Fruit fly (Drosophila melanogaster): ENCODE measurements around the gene CG18508.

CG18508 gene

DNA sequence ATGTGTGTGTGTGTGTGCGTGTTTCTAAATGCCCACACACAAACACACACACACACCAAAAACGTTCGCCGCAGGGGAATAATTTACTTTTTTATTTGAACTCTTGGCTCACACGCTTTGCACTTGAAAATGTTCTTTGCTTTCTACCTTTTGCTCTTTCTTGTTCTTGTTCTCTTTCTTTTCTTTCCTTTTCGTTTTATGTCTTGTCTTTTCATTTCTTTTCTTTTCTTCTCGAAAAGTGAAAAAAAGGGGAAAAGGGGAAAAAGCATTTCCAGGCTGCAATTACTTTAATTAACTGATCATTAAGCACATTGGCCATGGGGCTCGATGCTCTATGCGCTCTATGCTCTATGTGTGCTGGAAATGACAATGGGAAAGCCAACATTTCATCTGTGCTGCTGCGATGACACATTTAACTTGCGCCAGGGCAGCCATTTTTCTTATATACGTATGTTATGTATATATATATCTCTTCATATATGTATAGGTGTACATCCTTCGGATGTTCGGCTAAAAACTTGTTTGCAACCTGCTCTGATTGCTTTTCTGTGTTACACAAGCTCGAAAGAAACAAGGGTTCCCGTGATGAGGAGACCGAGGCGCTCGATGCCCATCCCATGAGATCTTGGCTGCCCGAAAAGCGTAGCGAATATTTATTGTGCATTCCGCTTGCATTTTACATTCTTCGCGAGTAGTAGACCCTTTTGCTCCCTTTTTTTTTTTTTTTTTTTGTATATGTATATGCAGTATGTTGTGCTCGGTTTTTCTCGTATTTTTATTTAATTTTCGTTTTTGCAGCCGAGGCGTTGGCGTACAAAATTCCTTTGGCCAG is 22.1 kb downstream of the CG18508 start:
- TF ChIP-seq CG10348 (GFP tag; IDR thresholded peaks at IDR 0.05) (no peak), rn (GFP tag; IDR thresholded peaks at IDR 0.05) (no peak), Pif1B (GFP tag; optimal IDR thresholded peaks at IDR 0.05) (peak; percentile 52), CG34367 (tag; optimal IDR thresholded peaks at IDR 0.05) (peak; percentile 9), CG15710 (tag; optimal IDR thresholded peaks at IDR 0.05) (peak; percentile 25), Snoo (tag; optimal IDR thresholded peaks at IDR 0.05) (no peak), gl (tag; optimal IDR thresholded peaks at IDR 0.05) (peak; percentile 26), CG12605 (GFP tag; IDR thresholded peaks at IDR 0.05) (no peak), CG32121 (GFP tag; IDR thresholded peaks at IDR 0.05) (no peak), CG4496 (GFP tag; IDR thresholded peaks at IDR 0.05) (peak; percentile 7; the same call in 1 of the 3 replicates), EcR (GFP tag; optimal IDR thresholded peaks at IDR 0.05) (peak; percentile 25), fd96Ca (GFP tag; IDR thresholded peaks at IDR 0.05) (no peak), D1 (tag; optimal IDR thresholded peaks at IDR 0.05) (no peak), Pif1A (GFP tag; optimal IDR thresholded peaks at IDR 0.05) (peak; percentile 55), CG13204 (GFP tag; optimal IDR thresholded peaks at IDR 0.05) (peak; percentile 3)

DNA sequence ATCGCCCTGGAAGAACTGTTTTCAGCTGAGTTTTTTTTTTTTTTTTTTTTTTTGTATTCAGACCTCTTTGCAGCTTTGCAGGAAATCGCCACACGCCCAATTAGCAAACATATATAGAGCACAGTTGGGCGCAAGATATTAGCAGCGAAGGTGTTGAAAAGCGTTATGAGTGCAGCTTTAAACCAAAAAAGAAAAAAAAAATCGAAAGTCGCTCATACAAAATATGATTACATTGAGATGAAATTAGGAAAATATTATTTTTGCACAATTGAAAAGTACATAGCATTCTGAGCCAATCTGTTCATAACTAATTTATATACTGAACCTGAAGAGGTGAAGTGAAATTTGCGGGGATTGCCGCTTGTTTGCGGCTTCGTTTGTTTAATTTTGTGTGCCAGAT is 25.9 kb downstream of the CG18508 start:
- no peak for TF ChIP-seq Pif1B (GFP tag; optimal IDR thresholded peaks at IDR 0.05)
- no peak for TF ChIP-seq EcR (GFP tag; optimal IDR thresholded peaks at IDR 0.05)
- TF ChIP-seq CG14655 (GFP tag; optimal IDR thresholded peaks at IDR 0.05): peak; percentile 41
- peak; percentile 42 for TF ChIP-seq CG8159 (tag; optimal IDR thresholded peaks at IDR 0.05)
- TF ChIP-seq CG4496 (GFP tag; IDR thresholded peaks at IDR 0.05): peak; percentile 68
- peak; percentile 27 for TF ChIP-seq CG8301 (tag; optimal IDR thresholded peaks at IDR 0.05)
- peak; percentile 44 for TF ChIP-seq CG17806 (tag; optimal IDR thresholded peaks at IDR 0.05)
- TF ChIP-seq gl (tag; optimal IDR thresholded peaks at IDR 0.05): no peak
- TF ChIP-seq CG32121 (GFP tag; IDR thresholded peaks at IDR 0.05): peak; percentile 54
- TF ChIP-seq D1 (tag; optimal IDR thresholded peaks at IDR 0.05): no peak
- peak; percentile 57 for TF ChIP-seq Snoo (tag; optimal IDR thresholded peaks at IDR 0.05)
- TF ChIP-seq CG34367 (tag; optimal IDR thresholded peaks at IDR 0.05): no peak
- no peak for TF ChIP-seq CG12605 (GFP tag; IDR thresholded peaks at IDR 0.05)
- no peak for TF ChIP-seq CG13204 (GFP tag; optimal IDR thresholded peaks at IDR 0.05)
- TF ChIP-seq CG9948 (tag; optimal IDR thresholded peaks at IDR 0.05): peak; percentile 5
- TF ChIP-seq Pif1A (GFP tag; optimal IDR thresholded peaks at IDR 0.05): peak; percentile 31
- TF ChIP-seq CG10348 (GFP tag; IDR thresholded peaks at IDR 0.05): no peak
- TF ChIP-seq rn (GFP tag; IDR thresholded peaks at IDR 0.05): no peak
- no peak for TF ChIP-seq CG15710 (tag; optimal IDR thresholded peaks at IDR 0.05)
- TF ChIP-seq fd96Ca (GFP tag; IDR thresholded peaks at IDR 0.05): peak; percentile 56; the same call in 2 of the 3 replicates
- TF ChIP-seq Ets98B (GFP tag; IDR thresholded peaks at IDR 0.05): peak; percentile 64

DNA sequence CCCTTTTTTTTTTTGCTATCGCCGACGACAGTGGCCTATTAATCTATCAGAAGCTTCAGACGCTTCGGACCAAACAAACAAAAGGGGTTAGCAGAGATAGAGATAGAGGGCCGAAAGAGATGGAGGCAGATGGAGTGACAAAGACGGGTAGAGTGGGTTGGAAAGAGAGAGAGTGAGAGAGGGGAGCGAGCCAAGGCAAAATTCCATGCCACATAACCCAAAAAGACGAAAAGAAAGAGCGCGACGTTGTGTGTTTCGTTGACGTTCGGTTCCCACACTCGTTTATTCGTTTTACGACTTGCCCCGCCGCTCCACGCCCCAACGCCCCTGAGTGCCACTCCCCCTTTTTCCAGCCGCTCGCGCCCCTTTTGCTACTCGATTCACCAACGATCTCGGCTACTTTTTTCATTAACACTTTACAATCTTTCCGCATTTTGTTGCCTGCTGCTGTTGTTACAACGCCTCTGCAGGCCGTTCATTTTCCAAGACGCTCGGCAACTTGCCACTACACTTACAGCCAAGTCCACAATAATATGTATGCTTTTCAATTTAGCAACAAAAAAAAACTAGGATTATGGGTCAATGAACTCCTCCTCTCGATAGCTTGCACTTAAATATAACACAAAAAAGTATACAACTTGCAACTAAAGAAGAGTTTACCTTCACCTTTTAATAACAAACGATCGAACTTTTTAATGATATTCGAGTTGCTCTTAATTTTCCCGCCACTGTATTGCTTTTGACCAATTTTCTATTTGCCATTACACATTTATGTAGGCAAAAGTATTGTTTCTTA is 29.5 kb downstream of the CG18508 start:
- peak; percentile 10 for TF ChIP-seq CG14655 (GFP tag; optimal IDR thresholded peaks at IDR 0.05)
- TF ChIP-seq CG8159 (tag; optimal IDR thresholded peaks at IDR 0.05): no peak
- TF ChIP-seq Ets98B (GFP tag; IDR thresholded peaks at IDR 0.05): 0 out of 2 replicates have a peak, but pooled peaks have one; percentile 15
- peak; percentile 9 for TF ChIP-seq CG8301 (tag; optimal IDR thresholded peaks at IDR 0.05)
- TF ChIP-seq Pif1A (GFP tag; optimal IDR thresholded peaks at IDR 0.05): peak; percentile 17
- no peak for TF ChIP-seq CG12605 (GFP tag; IDR thresholded peaks at IDR 0.05)
- no peak for TF ChIP-seq rn (GFP tag; IDR thresholded peaks at IDR 0.05)
- no peak for TF ChIP-seq CG34367 (tag; optimal IDR thresholded peaks at IDR 0.05)
- TF ChIP-seq EcR (GFP tag; optimal IDR thresholded peaks at IDR 0.05): peak; percentile 16
- no peak for TF ChIP-seq CG17806 (tag; optimal IDR thresholded peaks at IDR 0.05)
- peak; percentile 29; the same call in 1 of the 2 replicates for TF ChIP-seq CG32121 (GFP tag; IDR thresholded peaks at IDR 0.05)
- TF ChIP-seq CG10348 (GFP tag; IDR thresholded peaks at IDR 0.05): no peak
- no peak for TF ChIP-seq fd96Ca (GFP tag; IDR thresholded peaks at IDR 0.05)

- no peak for TF ChIP-seq CG15710 (tag; optimal IDR thresholded peaks at IDR 0.05)
- no peak for TF ChIP-seq Ets98B (GFP tag; IDR thresholded peaks at IDR 0.05)
- no peak for TF ChIP-seq CG10348 (GFP tag; IDR thresholded peaks at IDR 0.05)
- no peak for TF ChIP-seq Snoo (tag; optimal IDR thresholded peaks at IDR 0.05)
- no peak for TF ChIP-seq D1 (tag; optimal IDR thresholded peaks at IDR 0.05)
- no peak for TF ChIP-seq CG12605 (GFP tag; IDR thresholded peaks at IDR 0.05)
- TF ChIP-seq CG32121 (GFP tag; IDR thresholded peaks at IDR 0.05): no peak
These were observed 30.9 kb downstream of the CG18508 start for dm6 chrX:3142090-3142489.

DNA sequence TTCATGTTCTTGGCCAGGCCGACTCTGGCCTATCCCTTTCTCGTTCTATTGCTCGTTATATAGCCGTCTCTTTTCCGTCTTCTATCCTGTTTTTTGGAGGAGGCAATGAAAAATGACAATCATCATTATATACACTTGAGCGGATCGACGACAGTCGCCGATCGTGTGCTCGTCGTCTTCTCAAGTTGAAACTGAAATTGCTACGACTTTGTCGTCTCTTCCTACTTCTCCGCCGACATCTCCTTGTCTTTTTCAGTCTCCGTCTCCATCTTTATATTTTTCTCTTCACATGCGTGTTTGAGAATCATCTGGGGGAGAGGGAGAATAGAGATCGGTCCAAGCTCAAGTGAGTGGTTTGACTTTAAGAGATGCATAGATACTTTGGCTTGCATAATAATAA is 32.1 kb downstream of the CG18508 start:
- no peak for TF ChIP-seq Pif1A (GFP tag; optimal IDR thresholded peaks at IDR 0.05)
- TF ChIP-seq CG14655 (GFP tag; optimal IDR thresholded peaks at IDR 0.05): no peak
- TF ChIP-seq CG8301 (tag; optimal IDR thresholded peaks at IDR 0.05): no peak
- TF ChIP-seq CG4496 (GFP tag; IDR thresholded peaks at IDR 0.05): no peak
- TF ChIP-seq CG32121 (GFP tag; IDR thresholded peaks at IDR 0.05): no peak
- TF ChIP-seq CG34367 (tag; optimal IDR thresholded peaks at IDR 0.05): no peak
- TF ChIP-seq CG8159 (tag; optimal IDR thresholded peaks at IDR 0.05): no peak
- no peak for TF ChIP-seq gl (tag; optimal IDR thresholded peaks at IDR 0.05)
- no peak for TF ChIP-seq CG9948 (tag; optimal IDR thresholded peaks at IDR 0.05)
- TF ChIP-seq Snoo (tag; optimal IDR thresholded peaks at IDR 0.05): no peak
